Worm (Caenorhabditis elegans) whole organism, L1 larva: Measurements from ENCODE around the gene kbp-1.

Source experiments
- aly-2 ChIP-seq: fragments of 150-350 bp; optimal IDR thresholded peaks from 2 replicates; lab custom pipeline; 2014; ENCODE audit warnings: missing biosample characterization, missing genetic modification characterization
- blmp-1 ChIP-seq: fragments of 150-350 bp; optimal IDR thresholded peaks from 2 replicates; lab custom pipeline; 2014; ENCODE audit warnings: missing biosample characterization, missing genetic modification characterization
- ceh-82 ChIP-seq, 3 experiments: fragments of 150-350 bp in 1 of 3; sonication (generic microtip) in 2 of 3; optimal IDR thresholded peaks; 2 replicates each; lab custom pipeline; 2014 to 2017; ENCODE audit warnings: missing biosample characterization in 3 of 3, missing genetic modification characterization in 3 of 3
- nhr-28 ChIP-seq: fragments of 150-350 bp; optimal IDR thresholded peaks from 2 replicates; lab custom pipeline; 2014; ENCODE audit warnings: missing biosample characterization, missing genetic modification characterization
- unc-62 ChIP-seq: fragments of 150-350 bp; optimal IDR thresholded peaks from 2 replicates; lab custom pipeline; 2014; ENCODE audit warnings: missing biosample characterization, missing genetic modification reagents, missing genetic modification characterization

DNA sequence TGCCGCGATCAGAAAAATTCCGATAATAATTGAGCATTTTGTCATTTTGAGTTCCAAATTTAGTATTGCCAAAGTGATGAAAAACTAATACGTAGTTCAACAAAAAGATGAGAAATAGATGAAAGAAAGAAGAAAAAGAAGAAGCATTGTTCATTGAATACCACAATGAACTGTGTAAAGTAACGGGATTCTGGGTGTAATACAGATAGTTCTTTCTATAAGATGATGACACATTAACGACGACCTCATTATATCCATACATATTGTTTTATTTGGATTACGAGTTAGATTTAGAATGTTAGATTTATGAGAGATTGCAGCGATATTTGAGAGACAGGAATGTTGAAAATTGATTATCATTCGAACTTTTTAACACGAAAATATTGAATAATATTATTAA is 22.1 kb downstream of the kbp-1 start, which contains the start of gene K04C2.5:
- TF ChIP-seq blmp-1 = no peak
- TF ChIP-seq unc-62 (GFP tag; lab: Kevin White, UChicago) = no peak
- no peak for TF ChIP-seq ceh-82 (tag; optimal IDR thresholded peaks at IDR 0.05; lab: Kevin White, UChicago)
- TF ChIP-seq aly-2 (tag; lab: Kevin White, UChicago) = no peak
- no peak for TF ChIP-seq nhr-28
